Worm (Caenorhabditis elegans): ENCODE measurements around the gene cutl-15.
A peak's percentile ranks its signal among the peaks of the same experiment; 100 is the strongest.

cutl-15 gene

ce11 chrII:8990267-8990666 is 42.8 kb upstream of the cutl-15 start:
- TF ChIP-seq ceh-83 (GFP tag; optimal IDR thresholded peaks at IDR 0.05) (no peak), bed-3 (GFP tag; optimal IDR thresholded peaks at IDR 0.05) (no peak), elt-1 (tag; optimal IDR thresholded peaks at IDR 0.05; ENCODE audit: borderline replicate concordance, insufficient read depth) (no peak), hlh-1 (tag; optimal IDR thresholded peaks at IDR 0.05) (no peak), ces-1 (GFP tag; optimal IDR thresholded peaks at IDR 0.05) (no peak)

ce11 chrII:8989444-8989843 is 42.0 kb upstream of the cutl-15 start, which contains the start of gene C18E9.9:
Gene C18E9.9 (minus strand): TSS chrII:8989544.
- no peak for TF ChIP-seq snpc-4 (tag; optimal IDR thresholded peaks at IDR 0.05)

- TF ChIP-seq blmp-1 (tag; optimal IDR thresholded peaks at IDR 0.05) = no peak
- TF ChIP-seq nhr-237 (tag; optimal IDR thresholded peaks at IDR 0.05) = no peak
- TF ChIP-seq unc-120 (tag; optimal IDR thresholded peaks at IDR 0.05; ENCODE audit: poor library complexity, severe bottlenecking) = no peak
- no peak for TF ChIP-seq ceh-39 (tag; optimal IDR thresholded peaks at IDR 0.05)
- TF ChIP-seq tbx-8 (GFP tag; optimal IDR thresholded peaks at IDR 0.05) = no peak
- no peak for TF ChIP-seq nhr-28 (tag; optimal IDR thresholded peaks at IDR 0.05)
- TF ChIP-seq ham-2 (GFP tag; optimal IDR thresholded peaks at IDR 0.05) = no peak
- no peak for TF ChIP-seq lin-32 (GFP tag; optimal IDR thresholded peaks at IDR 0.05)
- no peak for TF ChIP-seq mab-5 (tag; optimal IDR thresholded peaks at IDR 0.05)
- no peak for TF ChIP-seq elt-3 (tag; optimal IDR thresholded peaks at IDR 0.05)
- TF ChIP-seq hlh-1 (tag; optimal IDR thresholded peaks at IDR 0.05) = no peak
- TF ChIP-seq sem-2 (GFP tag; optimal IDR thresholded peaks at IDR 0.05) = no peak
- no peak for TF ChIP-seq nhr-2 (tag; optimal IDR thresholded peaks at IDR 0.05)
- no peak for TF ChIP-seq mls-2 (tag; optimal IDR thresholded peaks at IDR 0.05)
- no peak for TF ChIP-seq nhr-12 (tag; optimal IDR thresholded peaks at IDR 0.05)
- TF ChIP-seq M03D4.4 (tag; optimal IDR thresholded peaks at IDR 0.05) = no peak
- TF ChIP-seq flh-1 (GFP tag; optimal IDR thresholded peaks at IDR 0.05) = no peak
- no peak for TF ChIP-seq ceh-83 (GFP tag; optimal IDR thresholded peaks at IDR 0.05)
- no peak for TF ChIP-seq elt-1 (tag; optimal IDR thresholded peaks at IDR 0.05; ENCODE audit: borderline replicate concordance, insufficient read depth)
- no peak for TF ChIP-seq nhr-76 (tag; optimal IDR thresholded peaks at IDR 0.05)
Observed at ce11 chrII:8987962-8988361, 40.5 kb upstream of the cutl-15 start, which contains the start of gene C18E9.8. Gene C18E9.8 (minus strand): TSS chrII:8988062.

ce11 chrII:8982683-8983082 is 35.2 kb upstream of the cutl-15 start, which contains the start of gene C18E9.7:
Gene C18E9.7 (minus strand): TSS chrII:8982783.
- TF ChIP-seq ztf-11 (tag; optimal IDR thresholded peaks at IDR 0.05) = no peak

- TF ChIP-seq lsy-2 (tag; optimal IDR thresholded peaks at IDR 0.05) (peak; percentile 42), elt-3 (tag; optimal IDR thresholded peaks at IDR 0.05) (no peak), bed-3 (GFP tag; optimal IDR thresholded peaks at IDR 0.05) (no peak), ces-1 (GFP tag; optimal IDR thresholded peaks at IDR 0.05) (peak; percentile 20)
Observed at ce11 chrII:8973516-8974043, 26.1 kb upstream of the cutl-15 start, which contains the start of gene tomm-40. Gene tomm-40 (minus strand): TSS chrII:8973566.

- TF ChIP-seq unc-120 (tag; optimal IDR thresholded peaks at IDR 0.05; ENCODE audit: poor library complexity, severe bottlenecking) (peak; percentile 63), sptf-1 (tag; optimal IDR thresholded peaks at IDR 0.05) (peak; percentile 16), M03D4.4 (tag; optimal IDR thresholded peaks at IDR 0.05) (peak; percentile 55), mab-5 (tag; optimal IDR thresholded peaks at IDR 0.05) (no peak), ceh-83 (GFP tag; optimal IDR thresholded peaks at IDR 0.05) (no peak), mls-2 (tag; optimal IDR thresholded peaks at IDR 0.05) (peak; percentile 38), ces-1 (GFP tag; optimal IDR thresholded peaks at IDR 0.05) (peak; percentile 65), flh-1 (GFP tag; optimal IDR thresholded peaks at IDR 0.05) (no peak), snpc-4 (tag; optimal IDR thresholded peaks at IDR 0.05) (no peak), tbx-8 (GFP tag; optimal IDR thresholded peaks at IDR 0.05) (no peak), ceh-39 (tag; optimal IDR thresholded peaks at IDR 0.05) (no peak), lin-13 (tag; optimal IDR thresholded peaks at IDR 0.05) (peak; percentile 69), elt-3 (tag; optimal IDR thresholded peaks at IDR 0.05) (no peak), blmp-1 (tag; optimal IDR thresholded peaks at IDR 0.05) (no peak), cnd-1 (tag; optimal IDR thresholded peaks at IDR 0.05) (peak; percentile 11), unc-62 (GFP tag; optimal IDR thresholded peaks at IDR 0.05) (no peak), nhr-237 (tag; optimal IDR thresholded peaks at IDR 0.05) (peak; percentile 55), nhr-2 (tag; optimal IDR thresholded peaks at IDR 0.05) (no peak), lsy-2 (tag; optimal IDR thresholded peaks at IDR 0.05) (peak; percentile 77), hlh-1 (tag; optimal IDR thresholded peaks at IDR 0.05) (no peak), ceh-43 (GFP tag; optimal IDR thresholded peaks at IDR 0.05) (no peak), ham-2 (GFP tag; optimal IDR thresholded peaks at IDR 0.05) (no peak), elt-1 (tag; optimal IDR thresholded peaks at IDR 0.05; ENCODE audit: borderline replicate concordance, insufficient read depth) (no peak), bed-3 (GFP tag; optimal IDR thresholded peaks at IDR 0.05) (no peak), mep-1 (tag; optimal IDR thresholded peaks at IDR 0.05) (peak; percentile 63), pha-4 (tag; optimal IDR thresholded peaks at IDR 0.05) (peak; percentile 30), unc-39 (tag; optimal IDR thresholded peaks at IDR 0.05) (no peak), drap-1 (GFP tag; optimal IDR thresholded peaks at IDR 0.05) (peak; percentile 8)
Observed at ce11 chrII:8969251-8970183, 22.0 kb upstream of the cutl-15 start, which contains the start of the genes szy-20 and C18E9.5. Gene szy-20 (minus strand): TSS chrII:8969333. Gene C18E9.5 (plus strand): TSS chrII:8969980.

Data from whole organism, mixed stage, embryonic.